Fruit fly (Drosophila melanogaster) whole organism, wandering third instar larva: ENCODE results near the gene Cbp20.

Experiments used
- CG32264 ChIP-seq: fragments of 200-800 bp; sonication (Bioruptor generic); optimal IDR thresholded peaks from 2 replicates; lab custom pipeline; 2016; ENCODE audit warnings: missing biosample characterization, missing genetic modification characterization
- CrebA ChIP-seq: fragments of 200-800 bp; sonication (Bioruptor generic); optimal IDR thresholded peaks from 2 replicates; lab custom pipeline; 2016; ENCODE audit warnings: missing biosample characterization, mild to moderate bottlenecking, missing genetic modification characterization, borderline replicate concordance
- Dfd ChIP-seq: fragments of >200 bp; optimal IDR thresholded peaks from 2 replicates; lab custom pipeline; 2017; ENCODE audit warnings: missing biosample characterization, missing genetic modification characterization
- Dif ChIP-seq: fragments of 200-275, 200-300 bp; sonication (Bioruptor generic); optimal IDR thresholded peaks from 2 replicates; lab custom pipeline; 2018; ENCODE audit warnings: missing biosample characterization, missing genetic modification characterization; ENCODE audit not compliant: partially characterized antibody
- GATAd ChIP-seq: sonication (Bioruptor generic); optimal IDR thresholded peaks from 2 replicates; lab custom pipeline; 2016; ENCODE audit warnings: missing biosample characterization, missing genetic modification characterization
- HLH106 ChIP-seq: fragments of 200-800 bp; optimal IDR thresholded peaks from 3 replicates; lab custom pipeline; 2019; ENCODE audit warnings: missing biosample characterization, mild to moderate bottlenecking, missing genetic modification characterization, moderate library complexity
- Hnf4 ChIP-seq: fragments of 200-800 bp; sonication (Bioruptor generic); optimal IDR thresholded peaks from 2 replicates; lab custom pipeline; 2016; ENCODE audit warnings: missing biosample characterization, mild to moderate bottlenecking, missing genetic modification characterization
- Hr78 ChIP-seq: fragments of >200 bp; optimal IDR thresholded peaks from 2 replicates; lab custom pipeline; 2017; ENCODE audit warnings: missing biosample characterization, missing genetic modification characterization
- Hr83 ChIP-seq: fragments of 200-300 bp; sonication (Bioruptor generic); optimal IDR thresholded peaks from 2 replicates; lab custom pipeline; 2016; ENCODE audit warnings: missing biosample characterization, mild to moderate bottlenecking, missing genetic modification characterization, moderate library complexity; ENCODE audit not compliant: poor library complexity, severe bottlenecking
- Jra ChIP-seq: sonication (Bioruptor generic); optimal IDR thresholded peaks from 2 replicates; lab custom pipeline; 2016; ENCODE audit warnings: missing biosample characterization, missing genetic modification characterization
- N ChIP-seq: fragments of >200 bp; optimal IDR thresholded peaks from 2 replicates; lab custom pipeline; 2018; ENCODE audit warnings: missing biosample characterization, missing external identifiers, missing genetic modification characterization
- OdsH ChIP-seq: fragments of 200-800 bp; sonication (Bioruptor generic); optimal IDR thresholded peaks from 2 replicates; lab custom pipeline; 2016; ENCODE audit warnings: missing biosample characterization, mild to moderate bottlenecking, missing genetic modification characterization
- Rel ChIP-seq, 2 experiments: fragments of 200-800 bp; sonication (Bioruptor generic) in 1 of 2; optimal IDR thresholded peaks; 2 replicates in 1 of 2; 3 replicates in 1 of 2; lab custom pipeline; 2016 to 2019; ENCODE audit warnings: mild to moderate bottlenecking in 2 of 2, missing biosample characterization in 2 of 2, missing genetic modification characterization in 2 of 2, moderate library complexity in 1 of 2
- Sp1 ChIP-seq: fragments of 200-800 bp; sonication (Bioruptor generic); optimal IDR thresholded peaks from 3 replicates; lab custom pipeline; 2019; ENCODE audit warnings: missing biosample characterization, mild to moderate bottlenecking, missing genetic modification characterization, moderate library complexity
- Vsx2 ChIP-seq: fragments of 200-300, 225-300 bp; sonication (Bioruptor generic); optimal IDR thresholded peaks from 2 replicates; lab custom pipeline; 2018; ENCODE audit warnings: missing biosample characterization, missing genetic modification characterization; ENCODE audit not compliant: partially characterized antibody
- br ChIP-seq: fragments of 200-800 bp; sonication (Bioruptor generic); optimal IDR thresholded peaks from 2 replicates; lab custom pipeline; 2016; ENCODE audit warnings: missing biosample characterization, missing genetic modification characterization
- brk ChIP-seq: fragments of 200-800 bp; sonication (Bioruptor generic); optimal IDR thresholded peaks from 2 replicates; lab custom pipeline; 2016; ENCODE audit warnings: missing biosample characterization, mild to moderate bottlenecking, missing genetic modification characterization
- dl ChIP-seq, 2 experiments: fragments of 175-275, 200-275 bp in 1 of 2; fragments of 200-275 bp in 1 of 2; sonication (Bioruptor generic); optimal IDR thresholded peaks; lab custom pipeline; 2018; ENCODE audit warnings: mild to moderate bottlenecking in 2 of 2, missing biosample characterization in 2 of 2, missing genetic modification characterization in 2 of 2, moderate library complexity in 2 of 2; ENCODE audit not compliant: partially characterized antibody in 2 of 2, insufficient read depth in 1 of 2
- dsf ChIP-seq: sonication (Bioruptor generic); optimal IDR thresholded peaks from 2 replicates; lab custom pipeline; 2016; ENCODE audit warnings: missing biosample characterization, missing genetic modification characterization, borderline replicate concordance
- ey ChIP-seq: fragments of 200-800 bp; sonication (Bioruptor generic); optimal IDR thresholded peaks from 2 replicates; lab custom pipeline; 2016; ENCODE audit warnings: missing biosample characterization, missing genetic modification characterization
- foxo ChIP-seq, 2 experiments: fragments of 200-800 bp; sonication (Bioruptor generic); optimal IDR thresholded peaks; 2 replicates in 1 of 2; 3 replicates in 1 of 2; lab custom pipeline; 2016 to 2017; ENCODE audit warnings: missing biosample characterization in 2 of 2, missing genetic modification characterization in 2 of 2
- fru ChIP-seq: fragments of 200-800 bp; sonication (Bioruptor generic); optimal IDR thresholded peaks from 3 replicates; lab custom pipeline; 2016; ENCODE audit warnings: missing biosample characterization, mild to moderate bottlenecking, missing genetic modification characterization
- h ChIP-seq: fragments of 200-800 bp; sonication (Bioruptor generic); optimal IDR thresholded peaks from 3 replicates; lab custom pipeline; 2016; ENCODE audit warnings: missing biosample characterization, mild to moderate bottlenecking, missing genetic modification characterization
- jim ChIP-seq: fragments of 175-275, 200-325 bp; sonication (Bioruptor generic); optimal IDR thresholded peaks from 2 replicates; lab custom pipeline; 2016; ENCODE audit warnings: missing biosample characterization, mild to moderate bottlenecking, missing genetic modification characterization
- lola ChIP-seq: fragments of >200 bp; optimal IDR thresholded peaks from 2 replicates; lab custom pipeline; 2017; ENCODE audit warnings: missing biosample characterization, missing genetic modification characterization
- psq ChIP-seq: fragments of 200-800 bp; sonication (Bioruptor generic); optimal IDR thresholded peaks from 3 replicates; lab custom pipeline; 2017; ENCODE audit warnings: missing biosample characterization, mild to moderate bottlenecking, missing genetic modification characterization, moderate library complexity
- rgr ChIP-seq: fragments of 200-800 bp; sonication (Bioruptor generic); optimal IDR thresholded peaks from 3 replicates; lab custom pipeline; 2016; ENCODE audit warnings: missing biosample characterization, mild to moderate bottlenecking, missing genetic modification characterization
- sage ChIP-seq: fragments of 200-800 bp; sonication (Bioruptor generic); optimal IDR thresholded peaks from 2 replicates; lab custom pipeline; 2016; ENCODE audit warnings: missing biosample characterization, mild to moderate bottlenecking, missing genetic modification characterization
- sv ChIP-seq: fragments of 200-800 bp; sonication (Bioruptor generic); optimal IDR thresholded peaks from 3 replicates; lab custom pipeline; 2016; ENCODE audit warnings: missing biosample characterization, missing genetic modification characterization
- tai ChIP-seq: sonication (Bioruptor generic); optimal IDR thresholded peaks from 2 replicates; lab custom pipeline; 2016; ENCODE audit warnings: missing biosample characterization, missing genetic modification characterization
- usp ChIP-seq: fragments of >200 bp; optimal IDR thresholded peaks from 2 replicates; lab custom pipeline; 2017; ENCODE audit warnings: missing biosample characterization, missing genetic modification characterization
- woc ChIP-seq: sonication (Bioruptor generic); optimal IDR thresholded peaks from 2 replicates; lab custom pipeline; 2016; ENCODE audit warnings: missing biosample characterization, mild to moderate bottlenecking, missing genetic modification characterization

Cbp20 gene

DNA sequence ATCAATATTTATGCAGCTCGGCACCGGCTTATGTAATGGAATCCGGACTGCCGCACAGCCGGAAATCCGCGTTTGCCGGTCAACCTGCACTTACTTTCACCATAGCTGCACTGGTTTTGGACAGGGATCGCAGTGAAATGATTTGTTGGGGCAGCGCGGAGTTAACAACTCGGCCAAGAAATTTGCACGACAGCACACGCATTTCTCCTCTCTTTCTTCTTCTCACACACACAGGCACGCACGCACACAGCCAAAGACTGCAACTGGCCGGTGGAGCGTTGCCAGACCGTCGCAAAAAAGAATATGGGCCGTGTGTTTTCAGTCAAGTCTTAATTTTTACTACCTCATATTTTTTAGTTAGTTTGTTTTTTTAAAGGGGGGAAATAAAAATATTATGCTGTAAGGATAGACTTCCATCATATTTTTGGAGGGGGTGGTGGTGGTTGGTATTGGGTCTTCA, 1.8 kb downstream of the Cbp20 start (continued):
- TF ChIP-seq GATAd (GFP tag; lab: Kevin White, UChicago) (no peak), CG32264 (no peak), tai (no peak), Jra (peak; percentile 32), ey (peak; percentile 10), sage (GFP tag; lab: Kevin White, UChicago) (no peak), lola (no peak)

DNA sequence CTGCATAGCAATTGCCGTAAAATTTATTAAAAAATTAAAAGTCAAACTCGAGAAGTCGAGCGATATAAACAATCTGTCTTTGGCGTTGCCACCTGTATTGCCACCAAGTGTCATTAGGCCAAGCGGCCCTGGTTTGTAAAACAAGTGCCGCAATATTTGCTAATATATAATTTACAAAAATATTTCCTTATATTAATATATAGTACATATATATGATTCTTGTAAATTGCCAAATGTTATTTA, 2.6 kb downstream of the Cbp20 start, which contains the start of the genes CG7215 and Prx5:
CG7215 (minus strand) TSS at position 101 of the 243 bp plus-strand sequence.
Prx5 (minus strand) TSS at position 101 of the 243 bp plus-strand sequence.
- no peak for TF ChIP-seq lola
- no peak for TF ChIP-seq brk
- no peak for TF ChIP-seq sv (GFP tag; lab: Kevin White, UChicago)
- TF ChIP-seq Dif, result no peak
- no peak for TF ChIP-seq CG32264
- TF ChIP-seq usp, result no peak
- no peak for TF ChIP-seq N

DNA sequence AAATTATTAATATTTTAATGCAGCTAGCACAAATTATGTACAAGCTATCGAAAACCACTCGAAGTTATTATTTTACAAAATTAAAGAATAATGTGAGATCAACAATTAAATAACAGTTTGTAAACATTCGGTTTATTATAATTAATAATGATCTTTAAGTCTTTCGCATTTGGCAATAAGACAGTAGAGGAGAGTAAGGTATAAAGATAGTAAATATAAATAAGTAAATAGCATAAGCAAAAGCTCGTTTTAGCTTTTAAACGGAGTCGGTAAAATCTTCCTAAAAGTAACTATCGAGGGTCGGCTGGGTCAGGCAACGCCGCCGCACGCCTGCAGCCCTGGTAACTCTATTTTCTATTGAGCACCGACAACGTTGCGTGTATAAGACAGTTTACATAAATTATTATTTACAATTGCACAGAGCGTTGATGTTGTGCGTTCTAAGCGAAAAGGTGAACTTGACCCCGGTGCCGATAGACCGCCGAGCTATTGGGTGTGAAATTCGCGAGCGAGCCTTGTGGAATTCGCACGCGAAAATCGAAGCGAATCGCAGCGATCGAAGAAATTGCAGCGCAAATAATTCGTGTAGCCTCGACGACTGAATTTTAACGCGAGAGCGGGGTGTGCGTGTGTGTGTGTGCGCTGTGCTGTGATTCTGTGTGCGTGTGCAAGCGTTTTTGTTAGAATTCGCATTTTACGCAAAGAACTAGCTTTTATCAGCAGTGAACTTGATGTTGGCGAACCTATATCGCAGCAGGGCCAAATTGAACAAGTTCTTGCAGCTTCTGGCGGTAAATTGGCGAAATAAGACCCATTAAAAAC, 3.2 kb downstream of the Cbp20 start, which contains the start of gene wrd:
wrd (plus strand) TSS at position 342 of the 822 bp plus-strand sequence.
- no peak for TF ChIP-seq CG32264
- peak in 1 of 2 experiments; percentile 52 for TF ChIP-seq foxo (GFP tag; optimal IDR thresholded peaks at IDR 0.05; lab: Kevin White, UChicago)
- peak; percentile 9 for TF ChIP-seq Sp1 (GFP tag; lab: Kevin White, UChicago)
- peak; percentile 9 for TF ChIP-seq woc (GFP tag; lab: Kevin White, UChicago)
- peak; percentile 34 for TF ChIP-seq HLH106 (tag; lab: Kevin White, UChicago)
- no peak for TF ChIP-seq Rel (GFP tag; optimal IDR thresholded peaks at IDR 0.05; lab: Kevin White, UChicago)
- TF ChIP-seq Rel (tag; optimal IDR thresholded peaks at IDR 0.05; lab: Kevin White, UChicago), result peak; percentile 14
- peak; percentile 22 for TF ChIP-seq h
- peak; percentile 36 for TF ChIP-seq fru (GFP tag; lab: Kevin White, UChicago)
- TF ChIP-seq Dfd, result no peak
- TF ChIP-seq rgr (GFP tag; lab: Kevin White, UChicago), result peak; percentile 9
- peak; percentile 18 for TF ChIP-seq br (GFP tag; lab: Kevin White, UChicago)
- TF ChIP-seq jim (GFP tag; lab: Kevin White, UChicago), result no peak
- peak; percentile 10 for TF ChIP-seq Hnf4 (GFP tag; lab: Kevin White, UChicago)

dm6 chr3R:18168398-18168797, 3.9 kb downstream of the Cbp20 start:
- no peak for TF ChIP-seq brk
- peak; percentile 97 for TF ChIP-seq dl (GFP tag; optimal IDR thresholded peaks at IDR 0.05; lab: Kevin White, UChicago; ENCODE audit: insufficient read depth in 1 of 2, partially characterized antibody in 2 of 2)
- no peak for TF ChIP-seq dsf (GFP tag; lab: Kevin White, UChicago)
- peak; percentile 98 for TF ChIP-seq Dif
- TF ChIP-seq GATAd (GFP tag; lab: Kevin White, UChicago), result no peak
- peak; percentile 41 for TF ChIP-seq Sp1 (GFP tag; lab: Kevin White, UChicago)
- TF ChIP-seq psq (GFP tag; lab: Kevin White, UChicago), result peak; percentile 40
- peak; percentile 6 for TF ChIP-seq Hnf4 (GFP tag; lab: Kevin White, UChicago)
- TF ChIP-seq lola, result no peak
- peak in 1 of 2 experiments; percentile 17 for TF ChIP-seq foxo (GFP tag; optimal IDR thresholded peaks at IDR 0.05; lab: Kevin White, UChicago)
- no peak for TF ChIP-seq Hr78 (GFP tag; lab: Kevin White, UChicago)
- peak; percentile 34 for TF ChIP-seq HLH106 (tag; lab: Kevin White, UChicago)
- TF ChIP-seq N, result no peak
- TF ChIP-seq OdsH, result peak; percentile 36
- TF ChIP-seq Jra, result peak; percentile 10
- peak; percentile 86 for TF ChIP-seq Vsx2 (GFP tag; lab: Kevin White, UChicago)
- TF ChIP-seq fru (GFP tag; lab: Kevin White, UChicago), result peak; percentile 31
- TF ChIP-seq sv (GFP tag; lab: Kevin White, UChicago), result no peak
- peak; percentile 1 for TF ChIP-seq jim (GFP tag; lab: Kevin White, UChicago)
- peak; percentile 70 for TF ChIP-seq Hr83 (GFP tag; lab: Kevin White, UChicago)
- TF ChIP-seq rgr (GFP tag; lab: Kevin White, UChicago), result peak; percentile 58
- TF ChIP-seq h, result peak; percentile 29
- TF ChIP-seq CrebA (GFP tag; lab: Kevin White, UChicago), result no peak
- no peak for TF ChIP-seq ey
- no peak for TF ChIP-seq Rel (GFP tag; optimal IDR thresholded peaks at IDR 0.05; lab: Kevin White, UChicago)
- TF ChIP-seq Rel (tag; optimal IDR thresholded peaks at IDR 0.05; lab: Kevin White, UChicago), result peak; percentile 8
